Worm (Caenorhabditis elegans): Measurements from ENCODE around the gene T05G5.1.

DNA sequence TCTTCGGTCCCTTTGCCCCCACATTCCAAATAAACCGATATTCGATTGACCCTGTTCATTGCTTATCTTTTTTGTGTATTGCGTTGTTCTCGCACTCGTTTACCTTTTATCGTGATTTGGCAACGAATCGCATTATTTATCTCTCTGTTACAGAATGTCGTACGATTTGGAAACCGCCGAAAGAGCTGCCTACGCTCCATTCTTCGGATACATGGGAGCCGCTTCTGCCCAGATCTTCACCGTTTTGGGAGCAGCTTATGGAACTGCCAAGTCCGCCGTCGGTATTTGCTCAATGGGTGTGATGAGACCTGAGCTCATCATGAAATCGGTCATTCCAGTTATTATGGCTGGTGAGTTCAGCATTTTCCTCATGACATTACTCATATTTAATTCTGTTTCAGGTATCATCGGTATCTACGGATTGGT, 38.9 kb upstream of the T05G5.1 start, which contains the start of gene vha-2:
- TF ChIP-seq dao-5 (tag; optimal IDR thresholded peaks at IDR 0.05) = no peak
- TF ChIP-seq W03F9.2 (tag; optimal IDR thresholded peaks at IDR 0.05) = no peak
- no peak for TF ChIP-seq him-1 (tag; optimal IDR thresholded peaks at IDR 0.05)
